Worm (Caenorhabditis elegans) whole organism, L4/young adult: ENCODE measurements around the gene Y71H2AM.20.

Experiments used
- dao-5 ChIP-seq: sonication (generic microtip); optimal IDR thresholded peaks from 2 replicates; lab custom pipeline; 2016; ENCODE audit warnings: missing genotype, missing genetic modification characterization, moderate library complexity, missing compliant biosample characterization
- him-1 ChIP-seq: sonication (generic microtip); optimal IDR thresholded peaks from 2 replicates; lab custom pipeline; 2016; ENCODE audit warnings: missing genotype, missing genetic modification reagents, missing genetic modification characterization, missing compliant biosample characterization

DNA sequence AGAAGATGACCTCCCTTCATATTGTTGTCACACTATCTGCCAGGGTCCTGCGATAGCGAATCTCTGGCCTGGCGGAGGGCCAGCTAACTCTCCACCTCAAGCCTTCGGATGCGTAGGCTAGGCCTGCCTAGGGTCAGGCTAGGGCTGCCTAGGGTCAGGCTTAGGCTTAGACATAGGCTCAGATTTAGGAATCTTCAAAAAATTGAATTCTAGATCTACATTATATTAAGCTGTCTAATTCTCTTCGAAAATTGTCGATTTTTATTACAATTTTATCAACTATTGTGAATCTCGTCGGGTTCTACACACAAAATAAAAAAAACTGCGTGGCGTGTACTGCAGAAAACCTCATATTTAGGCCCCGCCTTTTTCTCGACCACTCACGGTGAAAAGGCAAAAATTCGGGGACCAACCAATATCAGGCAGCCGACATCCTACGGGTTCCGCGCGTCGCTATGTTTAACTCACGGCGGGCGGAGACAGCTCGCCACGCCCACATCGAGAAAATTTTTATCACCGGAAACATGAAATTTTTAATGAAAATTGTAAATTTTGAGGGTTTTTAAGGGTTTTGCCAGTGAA is 9.8 kb upstream of the Y71H2AM.20 start:
- TF ChIP-seq him-1 (tag; lab: Kevin White, UChicago): no peak
- TF ChIP-seq dao-5 (tag; lab: Kevin White, UChicago): no peak
